Worm (Caenorhabditis elegans): Measurements from ENCODE around the gene R08A2.5.
A peak's percentile ranks its signal among the peaks of the same experiment; 100 is the strongest.

R08A2.5 gene

ce11 chrV:14686231-14687105 lies 25.9 kb upstream of the R08A2.5 start (continued):
- TF ChIP-seq C17E4.6 (GFP tag; IDR thresholded peaks at IDR 0.05) = no peak
- no peak for TF ChIP-seq lag-1 (GFP tag; IDR thresholded peaks at IDR 0.05)
- TF ChIP-seq F33H1.4 (GFP tag; IDR thresholded peaks at IDR 0.05) = no peak; the same call in 1 of the 2 replicates
- TF ChIP-seq F55B11.4 (tag; optimal IDR thresholded peaks at IDR 0.05; ENCODE audit: borderline replicate concordance, insufficient read depth) = no peak
- 0 out of 2 replicates have a peak, but pooled peaks have one; percentile 2 for TF ChIP-seq F39B2.1 (GFP tag; IDR thresholded peaks at IDR 0.05)
- TF ChIP-seq Y53F4B.3 (GFP tag; IDR thresholded peaks at IDR 0.05) = no peak
- TF ChIP-seq attf-3 (GFP tag; conservative IDR thresholded peaks at IDR 0.05) = no peak
- no peak for TF ChIP-seq B0019.2 (GFP tag; conservative IDR thresholded peaks at IDR 0.05)
- no peak for TF ChIP-seq unc-130 (GFP tag; optimal IDR thresholded peaks at IDR 0.05)
- no peak for TF ChIP-seq lsy-27 (tag; optimal IDR thresholded peaks at IDR 0.05; ENCODE audit: borderline replicate concordance, insufficient read depth)
- peak; percentile 67 for TF ChIP-seq dox-1 (GFP tag; IDR thresholded peaks at IDR 0.05)
- peak; percentile 54 for TF ChIP-seq lin-26 (GFP tag; IDR thresholded peaks at IDR 0.05)
- TF ChIP-seq ZK185.1 (tag; optimal IDR thresholded peaks at IDR 0.05; ENCODE audit: poor library complexity, severe bottlenecking) = no peak
- no peak for TF ChIP-seq nfyb-1 (GFP tag; IDR thresholded peaks at IDR 0.05)
- peak; percentile 63; the same call in 1 of the 2 replicates for TF ChIP-seq zfh-2 (GFP tag; conservative IDR thresholded peaks at IDR 0.05)
- TF ChIP-seq mel-28 (tag; optimal IDR thresholded peaks at IDR 0.05; ENCODE audit: borderline replicate concordance) = no peak
- TF ChIP-seq nhr-179 (tag; optimal IDR thresholded peaks at IDR 0.05) = no peak
- no peak for TF ChIP-seq F23B12.7 (tag; optimal IDR thresholded peaks at IDR 0.05; ENCODE audit: insufficient read depth)
- TF ChIP-seq hlh-26 (GFP tag; conservative IDR thresholded peaks at IDR 0.05) = no peak
- no peak for TF ChIP-seq attf-5 (GFP tag; optimal IDR thresholded peaks at IDR 0.05)
- TF ChIP-seq tbx-9 (tag; optimal IDR thresholded peaks at IDR 0.05; ENCODE audit: borderline replicate concordance) = no peak
- TF ChIP-seq somi-1 (GFP tag; optimal IDR thresholded peaks at IDR 0.05) = no peak
- no peak for TF ChIP-seq let-526 (GFP tag; IDR thresholded peaks at IDR 0.05)
- TF ChIP-seq bed-2 (GFP tag; IDR thresholded peaks at IDR 0.05) = no peak
- TF ChIP-seq gei-17 (GFP tag; optimal IDR thresholded peaks at IDR 0.05) = no peak
- no peak for TF ChIP-seq nhr-80 (tag; optimal IDR thresholded peaks at IDR 0.05)
- no peak for TF ChIP-seq unc-62 (GFP tag; optimal IDR thresholded peaks at IDR 0.05)
- TF ChIP-seq aptf-2 (GFP tag; conservative IDR thresholded peaks at IDR 0.05) = no peak
- TF ChIP-seq ceh-100 (GFP tag; IDR thresholded peaks at IDR 0.05) = no peak
- TF ChIP-seq B0035.1 (tag; optimal IDR thresholded peaks at IDR 0.05) = no peak
- TF ChIP-seq aptf-3 (GFP tag; IDR thresholded peaks at IDR 0.05) = no peak
- no peak for TF ChIP-seq die-1 (tag; optimal IDR thresholded peaks at IDR 0.05)
- TF ChIP-seq ztf-18 (tag; optimal IDR thresholded peaks at IDR 0.05) = no peak
- peak; percentile 5 for TF ChIP-seq dpl-1 (GFP tag; optimal IDR thresholded peaks at IDR 0.05)
- 0 out of 2 replicates have a peak, but pooled peaks have one; percentile 0 for TF ChIP-seq madf-3 (GFP tag; IDR thresholded peaks at IDR 0.05)
- TF ChIP-seq D2030.7 (GFP tag; IDR thresholded peaks at IDR 0.05) = no peak
- TF ChIP-seq tlf-1 (GFP tag; optimal IDR thresholded peaks at IDR 0.05) = no peak
- TF ChIP-seq Y67H2A.10 (GFP tag; conservative IDR thresholded peaks at IDR 0.05) = no peak
- no peak for TF ChIP-seq F57C9.4 (tag; optimal IDR thresholded peaks at IDR 0.05)
- TF ChIP-seq F22D6.2 (tag; optimal IDR thresholded peaks at IDR 0.05) = no peak
- no peak for TF ChIP-seq F49E8.2 (tag; optimal IDR thresholded peaks at IDR 0.05; ENCODE audit: insufficient read depth)
- no peak for TF ChIP-seq zim-3 (tag; optimal IDR thresholded peaks at IDR 0.05)
- no peak for TF ChIP-seq ceh-91 (GFP tag; IDR thresholded peaks at IDR 0.05)
- no peak; the same call in 1 of the 2 replicates for TF ChIP-seq hmg-20 (GFP tag; IDR thresholded peaks at IDR 0.05)
- no peak for TF ChIP-seq him-1 (tag; optimal IDR thresholded peaks at IDR 0.05)
- no peak for TF ChIP-seq sdz-38 (tag; optimal IDR thresholded peaks at IDR 0.05)

Measured in whole organism, young adult.